Worm (Caenorhabditis elegans): Measurements from ENCODE around the gene ndub-11.

Gene ndub-11

ce11 chrIV:8086552-8086951, 43.5 kb downstream of the ndub-11 start, which contains the start of gene nsy-7:
nsy-7 (minus strand) TSS chrIV:8086652.
- TF ChIP-seq ceh-100 (GFP tag; IDR thresholded peaks at IDR 0.05): no peak
- no peak for TF ChIP-seq akir-1 (GFP tag; optimal IDR thresholded peaks at IDR 0.05)
- TF ChIP-seq rec-8 (tag; optimal IDR thresholded peaks at IDR 0.05): no peak
- no peak for TF ChIP-seq Y79H2A.3 (GFP tag; conservative IDR thresholded peaks at IDR 0.05)
- no peak for TF ChIP-seq nhr-179 (tag; optimal IDR thresholded peaks at IDR 0.05)
- no peak for TF ChIP-seq B0035.1 (tag; optimal IDR thresholded peaks at IDR 0.05)
- no peak for TF ChIP-seq hrde-1 (tag; optimal IDR thresholded peaks at IDR 0.05; ENCODE audit: borderline replicate concordance)
- no peak for TF ChIP-seq F55B11.4 (tag; optimal IDR thresholded peaks at IDR 0.05; ENCODE audit: borderline replicate concordance, insufficient read depth)
- no peak for TF ChIP-seq K11D2.4 (GFP tag; IDR thresholded peaks at IDR 0.05)
- TF ChIP-seq T26A5.8 (tag; optimal IDR thresholded peaks at IDR 0.05): no peak
- TF ChIP-seq B0261.1 (tag; optimal IDR thresholded peaks at IDR 0.05): no peak
- TF ChIP-seq C06A6.2 (GFP tag; conservative IDR thresholded peaks at IDR 0.05): no peak
- TF ChIP-seq K12H6.12 (tag; optimal IDR thresholded peaks at IDR 0.05): no peak
- no peak for TF ChIP-seq unc-62 (GFP tag; optimal IDR thresholded peaks at IDR 0.05)
- no peak for TF ChIP-seq him-1 (tag; optimal IDR thresholded peaks at IDR 0.05)
- no peak for TF ChIP-seq sea-2 (GFP tag; IDR thresholded peaks at IDR 0.05)
- TF ChIP-seq zfh-2 (GFP tag; conservative IDR thresholded peaks at IDR 0.05): no peak
- TF ChIP-seq F23B12.7 (tag; optimal IDR thresholded peaks at IDR 0.05; ENCODE audit: insufficient read depth): no peak
- TF ChIP-seq lsl-1 (GFP tag; optimal IDR thresholded peaks at IDR 0.05): no peak
- TF ChIP-seq attf-5 (GFP tag; optimal IDR thresholded peaks at IDR 0.05): no peak

ce11 chrIV:8080782-8081181, 49.2 kb downstream of the ndub-11 start:
- TF ChIP-seq C06A6.2 (GFP tag; conservative IDR thresholded peaks at IDR 0.05) (no peak), sea-2 (GFP tag; IDR thresholded peaks at IDR 0.05) (no peak), mes-4 (tag; optimal IDR thresholded peaks at IDR 0.05) (no peak), F39B2.1 (GFP tag; IDR thresholded peaks at IDR 0.05) (no peak), Y56A3A.18 (GFP tag; IDR thresholded peaks at IDR 0.05) (no peak), K12H6.12 (tag; optimal IDR thresholded peaks at IDR 0.05) (no peak), nhr-27 (tag; optimal IDR thresholded peaks at IDR 0.05) (no peak), K11D2.4 (GFP tag; IDR thresholded peaks at IDR 0.05) (no peak), akir-1 (GFP tag; optimal IDR thresholded peaks at IDR 0.05) (no peak), B0336.3 (GFP tag; IDR thresholded peaks at IDR 0.05) (no peak), rec-8 (tag; optimal IDR thresholded peaks at IDR 0.05) (no peak), madf-6 (GFP tag; IDR thresholded peaks at IDR 0.05) (no peak), cebp-1 (GFP tag; IDR thresholded peaks at IDR 0.05) (no peak), cebp-1 (tag; optimal IDR thresholded peaks at IDR 0.05) (no peak), nfya-1 (tag; optimal IDR thresholded peaks at IDR 0.05; ENCODE audit: borderline replicate concordance, insufficient read depth) (no peak), T07F8.4 (tag; optimal IDR thresholded peaks at IDR 0.05) (no peak), madf-3 (GFP tag; IDR thresholded peaks at IDR 0.05) (no peak)

ce11 chrIV:8080166-8080565, 49.9 kb downstream of the ndub-11 start:
- TF ChIP-seq hlh-12 (tag; optimal IDR thresholded peaks at IDR 0.05) (no peak), sdz-38 (tag; optimal IDR thresholded peaks at IDR 0.05) (no peak), ztf-25 (GFP tag; IDR thresholded peaks at IDR 0.05) (no peak), Y79H2A.3 (GFP tag; conservative IDR thresholded peaks at IDR 0.05) (no peak), Y53F4B.3 (GFP tag; IDR thresholded peaks at IDR 0.05) (no peak), C17E4.6 (GFP tag; IDR thresholded peaks at IDR 0.05) (no peak), akir-1 (GFP tag; optimal IDR thresholded peaks at IDR 0.05) (no peak), F10E7.11 (tag; optimal IDR thresholded peaks at IDR 0.05) (no peak), unc-130 (GFP tag; optimal IDR thresholded peaks at IDR 0.05) (no peak), lin-54 (GFP tag; optimal IDR thresholded peaks at IDR 0.05) (no peak), let-607 (tag; optimal IDR thresholded peaks at IDR 0.05) (no peak), B0261.1 (tag; optimal IDR thresholded peaks at IDR 0.05) (no peak), nhr-120 (GFP tag; IDR thresholded peaks at IDR 0.05) (no peak), F37B4.10 (GFP tag; IDR thresholded peaks at IDR 0.05) (no peak), tlf-1 (GFP tag; optimal IDR thresholded peaks at IDR 0.05) (no peak), B0336.3 (GFP tag; IDR thresholded peaks at IDR 0.05) (no peak), F49E8.2 (tag; optimal IDR thresholded peaks at IDR 0.05; ENCODE audit: insufficient read depth) (no peak), pbrm-1 (GFP tag; IDR thresholded peaks at IDR 0.05) (no peak), xnd-1 (tag; optimal IDR thresholded peaks at IDR 0.05) (no peak)
